Worm (Caenorhabditis elegans) whole organism, young adult: ENCODE data around the gene T26C11.4.

Experiments
- B0336.3 ChIP-seq: fragments of 200-800 bp; sonication (Bioruptor generic); IDR thresholded peaks from 2 replicates; pipeline ENCODE4 v1.3.6; 2022; ENCODE audit warnings: missing genetic modification characterization, missing compliant biosample characterization
- F10E7.11 ChIP-seq: sonication (generic microtip); optimal IDR thresholded peaks from 2 replicates; lab custom pipeline; 2017; ENCODE audit warnings: mild to moderate bottlenecking, missing genetic modification characterization, moderate library complexity, missing compliant biosample characterization
- F22D6.2 ChIP-seq: sonication (generic microtip); optimal IDR thresholded peaks from 2 replicates; lab custom pipeline; 2016; ENCODE audit warnings: mild to moderate bottlenecking, missing genetic modification characterization, missing compliant biosample characterization
- F23B12.7 ChIP-seq: sonication (generic microtip); optimal IDR thresholded peaks from 2 replicates; lab custom pipeline; 2017; ENCODE audit warnings: missing genetic modification characterization, mild to moderate bottlenecking, missing compliant biosample characterization, antibody characterized with exemption, moderate library complexity; ENCODE audit not compliant: insufficient read depth
- F52B5.7 ChIP-seq: sonication (generic microtip); optimal IDR thresholded peaks from 2 replicates; lab custom pipeline; 2016; ENCODE audit warnings: mild to moderate bottlenecking, missing genetic modification characterization, missing compliant biosample characterization
- K11D2.4 ChIP-seq: fragments of 200-800 bp; sonication (Bioruptor generic); IDR thresholded peaks from 2 replicates; pipeline ENCODE4 v1.3.6; 2022; ENCODE audit warnings: missing genetic modification reagents, missing genetic modification characterization, missing compliant biosample characterization
- T07F8.4 ChIP-seq: sonication (generic microtip); optimal IDR thresholded peaks from 2 replicates; lab custom pipeline; 2016; ENCODE audit warnings: mild to moderate bottlenecking, missing genetic modification characterization, moderate library complexity, missing compliant biosample characterization
- Y53F4B.3 ChIP-seq: fragments of 200-800 bp; sonication (Bioruptor generic); IDR thresholded peaks from 2 replicates; pipeline ENCODE4 v1.3.6; 2022; ENCODE audit warnings: missing genetic modification reagents, missing genetic modification characterization, missing compliant biosample characterization
- Y56A3A.18 ChIP-seq: fragments of 200-800 bp; sonication (Bioruptor generic); IDR thresholded peaks from 2 replicates; pipeline ENCODE4 v1.3.6; 2022; ENCODE audit warnings: missing genetic modification reagents, missing genetic modification characterization, missing compliant biosample characterization
- Y67H2A.10 ChIP-seq: fragments of 200-800 bp; sonication (Bioruptor generic); conservative IDR thresholded peaks from 2 replicates; pipeline ENCODE4 v1.3.6; 2022; ENCODE audit warnings: missing genetic modification reagents, missing genetic modification characterization, missing compliant biosample characterization
- Y95B8A.8 ChIP-seq: fragments of 200-800 bp; sonication (Bioruptor generic); IDR thresholded peaks from 2 replicates; pipeline ENCODE4 v1.3.6; 2022; ENCODE audit warnings: missing genetic modification reagents, missing genetic modification characterization, missing compliant biosample characterization
- ZK185.1 ChIP-seq: sonication (generic microtip); optimal IDR thresholded peaks from 2 replicates; lab custom pipeline; 2016; ENCODE audit warnings: mild to moderate bottlenecking, missing genetic modification characterization, missing compliant biosample characterization; ENCODE audit not compliant: poor library complexity, severe bottlenecking
- ama-1 ChIP-seq, 3 experiments: fragments of 150-350 bp in 1 of 3; sonication (generic microtip) in 2 of 3; optimal IDR thresholded peaks; 2 replicates each; lab custom pipeline; 2014 to 2018; ENCODE audit warnings: missing biosample characterization in 2 of 3, missing genetic modification characterization in 2 of 3, missing genetic modification reagents in 2 of 3
- aptf-3 ChIP-seq: fragments of 200-800 bp; sonication (Bioruptor generic); IDR thresholded peaks from 2 replicates; pipeline ENCODE4 v1.3.6; 2022; ENCODE audit warnings: missing genetic modification characterization, missing compliant biosample characterization
- atf-7 ChIP-seq: sonication (generic microtip); optimal IDR thresholded peaks from 2 replicates; lab custom pipeline; 2017; ENCODE audit warnings: mild to moderate bottlenecking, missing genetic modification characterization, missing compliant biosample characterization
- attf-5 ChIP-seq: fragments of 200-800 bp; sonication (Bioruptor generic); optimal IDR thresholded peaks from 2 replicates; lab custom pipeline; 2018; ENCODE audit warnings: mild to moderate bottlenecking, missing genetic modification characterization, missing compliant biosample characterization
- bed-2 ChIP-seq: fragments of 200-800 bp; sonication (Bioruptor generic); IDR thresholded peaks from 2 replicates; pipeline ENCODE4 v1.3.6; 2022; ENCODE audit warnings: missing genetic modification reagents, missing genetic modification characterization, missing compliant biosample characterization
- ccch-3 ChIP-seq: fragments of 200-800 bp; sonication (Bioruptor generic); optimal IDR thresholded peaks from 2 replicates; lab custom pipeline; 2018; ENCODE audit warnings: mild to moderate bottlenecking, missing genetic modification characterization, missing compliant biosample characterization
- cebp-1 ChIP-seq, 2 experiments: fragments of 200-800 bp in 1 of 2; sonication (Bioruptor generic) in 1 of 2; sonication (generic microtip) in 1 of 2; IDR thresholded peaks in 1 of 2; optimal IDR thresholded peaks in 1 of 2; 2 replicates each; pipeline versions ENCODE4 v1.3.6 to Lab custom; 2017 to 2022; ENCODE audit warnings: missing compliant biosample characterization in 2 of 2, missing genetic modification characterization in 2 of 2, mild to moderate bottlenecking in 1 of 2, missing genetic modification reagents in 1 of 2, moderate library complexity in 1 of 2
- ceh-100 ChIP-seq: fragments of 200-800 bp; sonication (Bioruptor generic); IDR thresholded peaks from 2 replicates; pipeline ENCODE4 v1.3.6; 2022; ENCODE audit warnings: missing genetic modification reagents, missing genetic modification characterization, missing compliant biosample characterization
- ceh-27 ChIP-seq: fragments of 200-800 bp; sonication (Bioruptor generic); optimal IDR thresholded peaks from 2 replicates; lab custom pipeline; 2018; ENCODE audit warnings: mild to moderate bottlenecking, missing genetic modification characterization, moderate library complexity, missing compliant biosample characterization
- ceh-40 ChIP-seq: fragments of 200-800 bp; sonication (Bioruptor generic); IDR thresholded peaks from 2 replicates; pipeline ENCODE4 v1.3.6; 2022; ENCODE audit warnings: missing genetic modification characterization, missing compliant biosample characterization
- ceh-79 ChIP-seq: sonication (generic microtip); optimal IDR thresholded peaks from 2 replicates; lab custom pipeline; 2017; ENCODE audit warnings: mild to moderate bottlenecking, missing genetic modification characterization, missing compliant biosample characterization
- dpff-1 ChIP-seq: sonication (generic microtip); optimal IDR thresholded peaks from 2 replicates; lab custom pipeline; 2017; ENCODE audit warnings: mild to moderate bottlenecking, missing genetic modification characterization, missing compliant biosample characterization
- dpl-1 ChIP-seq: fragments of 150-350 bp; optimal IDR thresholded peaks from 2 replicates; lab custom pipeline; 2014; ENCODE audit warnings: missing biosample characterization, missing genetic modification reagents, missing genetic modification characterization
- efl-1 ChIP-seq: fragments of 150-350 bp; optimal IDR thresholded peaks from 2 replicates; lab custom pipeline; 2014; ENCODE audit warnings: missing biosample characterization, missing genetic modification reagents, missing genetic modification characterization
- him-1 ChIP-seq: sonication (generic microtip); optimal IDR thresholded peaks from 2 replicates; lab custom pipeline; 2016; ENCODE audit warnings: missing genotype, missing genetic modification reagents, missing genetic modification characterization, missing compliant biosample characterization
- hlh-12 ChIP-seq: sonication (generic microtip); optimal IDR thresholded peaks from 2 replicates; lab custom pipeline; 2016; ENCODE audit warnings: missing genetic modification characterization, missing compliant biosample characterization
- hmg-1.2 ChIP-seq: fragments of 200-800 bp; sonication (Bioruptor generic); IDR thresholded peaks from 2 replicates; pipeline ENCODE4 v1.3.6; 2022; ENCODE audit warnings: missing genetic modification reagents, missing genetic modification characterization, missing compliant biosample characterization
- let-526 ChIP-seq: fragments of 200-800 bp; sonication (Bioruptor generic); IDR thresholded peaks from 2 replicates; pipeline ENCODE4 v1.3.6; 2022; ENCODE audit warnings: missing genetic modification reagents, missing genetic modification characterization, missing compliant biosample characterization
- lin-26 ChIP-seq: fragments of 200-800 bp; sonication (Bioruptor generic); IDR thresholded peaks from 2 replicates; pipeline ENCODE4 v1.3.6; 2022; ENCODE audit warnings: missing genetic modification reagents, missing genetic modification characterization, missing compliant biosample characterization
- lin-35 ChIP-seq, 3 experiments: fragments of 150-350 bp in 2 of 3; sonication (generic microtip) in 1 of 3; optimal IDR thresholded peaks; 2 replicates each; lab custom pipeline; 2014 to 2018; ENCODE audit warnings: missing biosample characterization in 3 of 3, missing genetic modification characterization in 3 of 3, missing genetic modification reagents in 3 of 3
- lsy-27 ChIP-seq: sonication (generic microtip); optimal IDR thresholded peaks from 2 replicates; lab custom pipeline; 2017; ENCODE audit warnings: missing genetic modification characterization, mild to moderate bottlenecking, missing compliant biosample characterization, antibody characterized with exemption, missing genotype, borderline replicate concordance; ENCODE audit not compliant: insufficient read depth
- madf-10 ChIP-seq: sonication (generic microtip); optimal IDR thresholded peaks from 2 replicates; lab custom pipeline; 2016; ENCODE audit warnings: mild to moderate bottlenecking, missing genetic modification characterization, missing compliant biosample characterization
- madf-3 ChIP-seq: fragments of 200-800 bp; sonication (Bioruptor generic); IDR thresholded peaks from 2 replicates; pipeline ENCODE4 v1.3.6; 2022; ENCODE audit warnings: missing genetic modification reagents, missing genetic modification characterization, missing compliant biosample characterization
- mel-28 ChIP-seq: sonication (generic microtip); optimal IDR thresholded peaks from 2 replicates; lab custom pipeline; 2016; ENCODE audit warnings: borderline replicate concordance, mild to moderate bottlenecking, missing genetic modification characterization, missing compliant biosample characterization
- nhr-179 ChIP-seq: sonication (generic microtip); optimal IDR thresholded peaks from 2 replicates; lab custom pipeline; 2016; ENCODE audit warnings: mild to moderate bottlenecking, missing genetic modification characterization, missing compliant biosample characterization
- pbrm-1 ChIP-seq: fragments of 200-800 bp; sonication (Bioruptor generic); IDR thresholded peaks from 2 replicates; pipeline ENCODE4 v1.3.6; 2022; ENCODE audit warnings: missing genetic modification reagents, missing genetic modification characterization, missing compliant biosample characterization
- rec-8 ChIP-seq, 2 experiments: sonication (generic microtip); optimal IDR thresholded peaks; 2 replicates each; lab custom pipeline; 2016; ENCODE audit warnings: mild to moderate bottlenecking in 2 of 2, missing genetic modification characterization in 2 of 2, missing genetic modification reagents in 2 of 2, missing genotype in 2 of 2, missing biosample characterization in 1 of 2, missing compliant biosample characterization in 1 of 2, moderate library complexity in 1 of 2
- snpc-1.1 ChIP-seq: sonication (generic microtip); optimal IDR thresholded peaks from 2 replicates; lab custom pipeline; 2017; ENCODE audit warnings: missing genetic modification characterization, mild to moderate bottlenecking, missing compliant biosample characterization, antibody characterized with exemption, moderate library complexity, missing genotype, missing genetic modification reagents; ENCODE audit not compliant: insufficient read depth
- snpc-1.3 ChIP-seq: sonication (generic microtip); optimal IDR thresholded peaks from 2 replicates; lab custom pipeline; 2017; ENCODE audit warnings: missing genetic modification characterization, mild to moderate bottlenecking, missing compliant biosample characterization, antibody characterized with exemption, moderate library complexity, missing genotype, missing genetic modification reagents; ENCODE audit not compliant: insufficient read depth
- tbp1 ChIP-seq: fragments of 200-800 bp; sonication (Bioruptor generic); optimal IDR thresholded peaks from 2 replicates; lab custom pipeline; 2018; ENCODE audit warnings: mild to moderate bottlenecking, missing genetic modification characterization, missing compliant biosample characterization
- unc-130 ChIP-seq: sonication (generic microtip); optimal IDR thresholded peaks from 2 replicates; lab custom pipeline; 2016; ENCODE audit warnings: missing genetic modification reagents, missing genetic modification characterization, missing compliant biosample characterization
- xnd-1 ChIP-seq: sonication (generic microtip); optimal IDR thresholded peaks from 2 replicates; lab custom pipeline; 2016; ENCODE audit warnings: missing genotype, missing genetic modification reagents, missing genetic modification characterization, missing compliant biosample characterization
- ztf-25 ChIP-seq: fragments of 200-800 bp; sonication (Bioruptor generic); IDR thresholded peaks from 2 replicates; pipeline ENCODE4 v1.3.6; 2022; ENCODE audit warnings: missing genetic modification reagents, missing genetic modification characterization, missing compliant biosample characterization
- ztf-28 ChIP-seq: fragments of 200-800 bp; sonication (Bioruptor generic); IDR thresholded peaks from 2 replicates; pipeline ENCODE4 v1.3.6; 2022; ENCODE audit warnings: missing genetic modification reagents, missing genetic modification characterization, missing compliant biosample characterization
- ztf-3 ChIP-seq: fragments of 200-800 bp; sonication (Bioruptor generic); optimal IDR thresholded peaks from 2 replicates; lab custom pipeline; 2018; ENCODE audit warnings: mild to moderate bottlenecking, missing genetic modification characterization, missing compliant biosample characterization

The T26C11.4 gene

ce11 chrX:1880665-1881064 is 35.3 kb upstream of the T26C11.4 start (continued):
- TF ChIP-seq K11D2.4: peak; percentile 49; the same call in 1 of the 2 replicates
- TF ChIP-seq efl-1 (GFP tag; lab: Kevin White, UChicago): no peak
- no peak for TF ChIP-seq bed-2
- peak; percentile 6 for TF ChIP-seq nhr-179 (tag; lab: Kevin White, UChicago)
- no peak for TF ChIP-seq ztf-25 (GFP tag; lab: Robert Waterston, UW)
- TF ChIP-seq Y95B8A.8 (GFP tag; lab: Robert Waterston, UW): no peak
- TF ChIP-seq Y56A3A.18 (GFP tag; lab: Robert Waterston, UW): peak; percentile 93
- peak; percentile 52 for TF ChIP-seq lsy-27
- TF ChIP-seq dpff-1 (tag; lab: Kevin White, UChicago): no peak
- TF ChIP-seq lin-35 (GFP tag; optimal IDR thresholded peaks at IDR 0.05; lab: Kevin White, UChicago): no peak
- TF ChIP-seq attf-5 (GFP tag; lab: Kevin White, UChicago): peak; percentile 41
- peak; percentile 48 for TF ChIP-seq ceh-100 (GFP tag; lab: Robert Waterston, UW)
- peak; percentile 72 for TF ChIP-seq snpc-1.1 (tag; lab: Kevin White, UChicago)
- TF ChIP-seq ceh-79: no peak
- TF ChIP-seq ztf-28 (GFP tag; lab: Robert Waterston, UW): no peak
- peak; percentile 66 to 72 for TF ChIP-seq rec-8 (tag; optimal IDR thresholded peaks at IDR 0.05; lab: Kevin White, UChicago)
- TF ChIP-seq xnd-1 (tag; lab: Kevin White, UChicago): no peak
- TF ChIP-seq aptf-3 (GFP tag; lab: Robert Waterston, UW): no peak
- TF ChIP-seq F23B12.7: peak; percentile 57
- no peak for TF ChIP-seq mel-28 (tag; lab: Kevin White, UChicago)
- TF ChIP-seq lin-26 (GFP tag; lab: Robert Waterston, UW): no peak
- peak; percentile 48 for TF ChIP-seq T07F8.4 (tag; lab: Kevin White, UChicago)
- 0 out of 2 replicates have a peak, but pooled peaks have one; percentile 24 for TF ChIP-seq Y53F4B.3
- no peak for TF ChIP-seq ama-1 (optimal IDR thresholded peaks at IDR 0.05; lab: Kevin White, UChicago)
- peak; percentile 38 to 55 for TF ChIP-seq ama-1 (GFP tag; optimal IDR thresholded peaks at IDR 0.05; lab: Kevin White, UChicago)
- TF ChIP-seq F52B5.7 (tag; lab: Kevin White, UChicago): peak; percentile 56
- peak; percentile 68; the same call in 1 of the 2 replicates for TF ChIP-seq let-526 (GFP tag; lab: Robert Waterston, UW)
- peak; percentile 92 for TF ChIP-seq him-1
- peak; percentile 2 for TF ChIP-seq unc-130
- no peak for TF ChIP-seq ceh-40 (GFP tag; lab: Robert Waterston, UW)
- TF ChIP-seq atf-7 (tag; lab: Kevin White, UChicago): peak; percentile 59
- no peak for TF ChIP-seq madf-3 (GFP tag; lab: Robert Waterston, UW)
- TF ChIP-seq ccch-3 (GFP tag; lab: Kevin White, UChicago): peak; percentile 38
- peak; percentile 53 for TF ChIP-seq madf-10 (tag; lab: Kevin White, UChicago)
- peak; percentile 82 for TF ChIP-seq snpc-1.3 (tag; lab: Kevin White, UChicago)
- TF ChIP-seq ztf-3 (GFP tag; lab: Kevin White, UChicago): peak; percentile 23
- peak; percentile 93 for TF ChIP-seq hmg-1.2 (GFP tag; lab: Robert Waterston, UW)
- 0 out of 2 replicates have a peak, but pooled peaks have one; percentile 41 for TF ChIP-seq Y67H2A.10
- peak; percentile 93 for TF ChIP-seq tbp1
- TF ChIP-seq cebp-1 (GFP tag; IDR thresholded peaks at IDR 0.05; lab: Robert Waterston, UW): no peak
- TF ChIP-seq cebp-1 (tag; optimal IDR thresholded peaks at IDR 0.05; lab: Kevin White, UChicago): no peak
- peak; percentile 1 for TF ChIP-seq F22D6.2 (tag; lab: Kevin White, UChicago)
- no peak for TF ChIP-seq dpl-1 (GFP tag; lab: Kevin White, UChicago)
- TF ChIP-seq ZK185.1 (tag; lab: Kevin White, UChicago): peak; percentile 79
- no peak for TF ChIP-seq B0336.3 (GFP tag; lab: Robert Waterston, UW)
- TF ChIP-seq hlh-12 (tag; lab: Kevin White, UChicago): peak; percentile 66
- no peak for TF ChIP-seq F10E7.11 (tag; lab: Kevin White, UChicago)
- TF ChIP-seq ceh-27 (GFP tag; lab: Kevin White, UChicago): peak; percentile 64
- TF ChIP-seq pbrm-1 (GFP tag; lab: Robert Waterston, UW): no peak
